Worm (Caenorhabditis elegans) whole organism, L4 larva: Measurements from ENCODE around the gene nhr-211.

Experiments used
- F26F4.8 ChIP-seq: fragments of 200-800 bp; sonication (Bioruptor generic); conservative IDR thresholded peaks from 2 replicates; pipeline ENCODE4 v1.3.6; 2022; ENCODE audit warnings: missing genetic modification characterization, missing compliant biosample characterization
- F49E8.2 ChIP-seq: sonication (generic microtip); optimal IDR thresholded peaks from 2 replicates; lab custom pipeline; 2016; ENCODE audit warnings: missing compliant biosample characterization, mild to moderate bottlenecking, missing genetic modification characterization, borderline replicate concordance
- T26A8.4 ChIP-seq: fragments of 200-800 bp; sonication (Bioruptor generic); IDR thresholded peaks from 2 replicates; pipeline ENCODE4 v1.3.6; 2022; ENCODE audit warnings: missing genetic modification characterization, missing compliant biosample characterization
- Y105C5A.15 ChIP-seq: fragments of 200-800 bp; sonication (Bioruptor generic); IDR thresholded peaks from 2 replicates; pipeline ENCODE4 v1.3.6; 2022; ENCODE audit warnings: missing genetic modification characterization, missing compliant biosample characterization
- ZK546.5 ChIP-seq, 2 experiments: sonication (generic microtip); optimal IDR thresholded peaks; 2 replicates each; lab custom pipeline; 2017; ENCODE audit warnings: missing biosample characterization in 2 of 2, missing genetic modification characterization in 2 of 2
- ama-1 ChIP-seq: fragments of 150-350 bp; optimal IDR thresholded peaks from 2 replicates; lab custom pipeline; 2014; ENCODE audit warnings: inconsistent platforms, mixed read lengths
- attf-4 ChIP-seq: sonication (generic microtip); optimal IDR thresholded peaks from 3 replicates; lab custom pipeline; 2017; ENCODE audit warnings: missing biosample characterization, missing genetic modification characterization
- ceh-20 ChIP-seq: fragments of 200-800 bp; sonication (Bioruptor generic); IDR thresholded peaks from 2 replicates; pipeline ENCODE4 v1.3.6; 2022; ENCODE audit warnings: missing genetic modification reagents, missing genetic modification characterization, missing compliant biosample characterization
- ceh-62 ChIP-seq: sonication (generic microtip); optimal IDR thresholded peaks from 2 replicates; lab custom pipeline; 2017; ENCODE audit warnings: missing biosample characterization, missing genetic modification characterization
- ceh-82 ChIP-seq: sonication (generic microtip); optimal IDR thresholded peaks from 2 replicates; lab custom pipeline; 2017; ENCODE audit warnings: missing biosample characterization, missing genetic modification characterization
- ctbp-1 ChIP-seq: fragments of 200-800 bp; sonication (Bioruptor generic); IDR thresholded peaks from 2 replicates; pipeline ENCODE4 v1.3.6; 2022; ENCODE audit warnings: missing genetic modification reagents, missing genetic modification characterization, missing compliant biosample characterization
- daf-8 ChIP-seq: fragments of 200-800 bp; sonication (Bioruptor generic); IDR thresholded peaks from 2 replicates; pipeline ENCODE4 v1.3.6; 2022; ENCODE audit warnings: missing genetic modification characterization, missing compliant biosample characterization
- dpl-1 ChIP-seq: fragments of 150-350 bp; optimal IDR thresholded peaks from 2 replicates; lab custom pipeline; 2014; ENCODE audit warnings: missing biosample characterization, missing genetic modification reagents, missing genetic modification characterization
- dve-1 ChIP-seq: sonication (generic microtip); optimal IDR thresholded peaks from 2 replicates; lab custom pipeline; 2017; ENCODE audit warnings: antibody characterized with exemption, mild to moderate bottlenecking, missing genetic modification characterization, missing compliant biosample characterization; ENCODE audit not compliant: insufficient read depth
- egl-27 ChIP-seq: sonication (generic microtip); optimal IDR thresholded peaks from 3 replicates; lab custom pipeline; 2017; ENCODE audit warnings: missing biosample characterization, missing genetic modification reagents, missing genetic modification characterization
- fkh-10 ChIP-seq: fragments of 150-350 bp; optimal IDR thresholded peaks from 2 replicates; lab custom pipeline; 2014; ENCODE audit warnings: missing biosample characterization, missing genetic modification reagents, missing genetic modification characterization
- fos-1 ChIP-seq: fragments of 150-350 bp; optimal IDR thresholded peaks from 2 replicates; lab custom pipeline; 2014; ENCODE audit warnings: missing biosample characterization, missing genetic modification characterization
- gei-8 ChIP-seq: fragments of 200-800 bp; sonication (Bioruptor generic); optimal IDR thresholded peaks from 2 replicates; lab custom pipeline; 2018; ENCODE audit warnings: mild to moderate bottlenecking, missing genetic modification characterization, missing compliant biosample characterization
- hif-1 ChIP-seq, 2 experiments: sonication (generic microtip); optimal IDR thresholded peaks; 2 replicates each; lab custom pipeline; 2016 to 2017; ENCODE audit warnings: missing compliant biosample characterization in 2 of 2, missing genetic modification characterization in 2 of 2, missing genetic modification reagents in 2 of 2, missing genotype in 2 of 2, mild to moderate bottlenecking in 1 of 2
- hlh-11 ChIP-seq: fragments of 200-800 bp; sonication (Bioruptor generic); optimal IDR thresholded peaks from 2 replicates; lab custom pipeline; 2018; ENCODE audit warnings: mild to moderate bottlenecking, missing genetic modification characterization, missing compliant biosample characterization
- lim-7 ChIP-seq: fragments of 200-800 bp; sonication (Bioruptor generic); IDR thresholded peaks from 2 replicates; pipeline ENCODE4 v1.3.6; 2022; ENCODE audit warnings: missing genetic modification characterization, missing compliant biosample characterization
- lin-15B ChIP-seq: fragments of 150-350 bp; sonication (generic microtip); optimal IDR thresholded peaks from 3 replicates; lab custom pipeline; 2014; ENCODE audit warnings: missing biosample characterization, missing genetic modification characterization
- lir-3 ChIP-seq: sonication (generic microtip); optimal IDR thresholded peaks from 2 replicates; lab custom pipeline; 2016; ENCODE audit warnings: mild to moderate bottlenecking, missing genetic modification characterization, missing compliant biosample characterization
- lsy-2 ChIP-seq, 2 experiments: fragments of 150-350 bp in 1 of 2; sonication (generic microtip) in 1 of 2; optimal IDR thresholded peaks; 2 replicates each; lab custom pipeline; 2014 to 2017; ENCODE audit warnings: missing biosample characterization in 2 of 2, missing genetic modification characterization in 2 of 2
- madf-5 ChIP-seq, 2 experiments: fragments of 200-800 bp; sonication (Bioruptor generic); IDR thresholded peaks; 2 replicates each; pipeline ENCODE4 v1.3.6; 2022; ENCODE audit warnings: missing compliant biosample characterization in 2 of 2, missing genetic modification characterization in 2 of 2
- madf-9 ChIP-seq: fragments of 200-800 bp; sonication (Bioruptor generic); conservative IDR thresholded peaks from 2 replicates; pipeline ENCODE4 v1.3.6; 2022; ENCODE audit warnings: missing genetic modification reagents, missing genetic modification characterization, missing compliant biosample characterization
- mdl-1 ChIP-seq, 2 experiments: fragments of 150-350 bp in 1 of 2; sonication (generic microtip) in 1 of 2; optimal IDR thresholded peaks; 2 replicates each; lab custom pipeline; 2014 to 2017; ENCODE audit warnings: missing biosample characterization in 2 of 2, missing genetic modification characterization in 2 of 2
- mep-1 ChIP-seq: fragments of 150-350 bp; sonication (generic microtip); optimal IDR thresholded peaks from 3 replicates; lab custom pipeline; 2014; ENCODE audit warnings: missing biosample characterization, missing genetic modification characterization
- nhr-102 ChIP-seq: sonication (generic microtip); optimal IDR thresholded peaks from 2 replicates; lab custom pipeline; 2016; ENCODE audit warnings: mild to moderate bottlenecking, missing genetic modification characterization, moderate library complexity, missing compliant biosample characterization
- nhr-11 ChIP-seq: fragments of 150-350 bp; optimal IDR thresholded peaks from 2 replicates; lab custom pipeline; 2014; ENCODE audit warnings: missing biosample characterization, missing genetic modification characterization
- nhr-111 ChIP-seq: fragments of 200-800 bp; sonication (Bioruptor generic); optimal IDR thresholded peaks from 2 replicates; lab custom pipeline; 2018; ENCODE audit warnings: mild to moderate bottlenecking, missing genetic modification characterization, missing compliant biosample characterization
- nhr-25 ChIP-seq: sonication (generic microtip); optimal IDR thresholded peaks from 2 replicates; lab custom pipeline; 2017; ENCODE audit warnings: missing genetic modification characterization, mild to moderate bottlenecking, missing compliant biosample characterization, antibody characterized with exemption, moderate library complexity, borderline replicate concordance; ENCODE audit not compliant: insufficient read depth
- nhr-41 ChIP-seq: fragments of 200-800 bp; sonication (Bioruptor generic); IDR thresholded peaks from 2 replicates; pipeline ENCODE4 v1.3.6; 2022; ENCODE audit warnings: missing genetic modification reagents, missing genetic modification characterization, missing compliant biosample characterization
- nhr-42 ChIP-seq: fragments of 200-800 bp; sonication (Bioruptor generic); IDR thresholded peaks from 2 replicates; pipeline ENCODE4 v1.3.6; 2022; ENCODE audit warnings: missing genetic modification characterization, missing compliant biosample characterization
- nhr-6 ChIP-seq: fragments of 150-350 bp; optimal IDR thresholded peaks from 2 replicates; lab custom pipeline; 2014; ENCODE audit warnings: missing biosample characterization, missing genetic modification characterization
- nhr-76 ChIP-seq: fragments of 150-350 bp; optimal IDR thresholded peaks from 2 replicates; lab custom pipeline; 2014; ENCODE audit warnings: missing biosample characterization, missing genetic modification characterization
- pha-4 ChIP-seq, 2 experiments: fragments of 150-350 bp in 1 of 2; fragments of 200-800 bp in 1 of 2; sonication (Bioruptor generic) in 1 of 2; IDR thresholded peaks in 1 of 2; optimal IDR thresholded peaks in 1 of 2; 2 replicates each; pipeline versions ENCODE4 v1.3.6 to Lab custom; 2014 to 2022; ENCODE audit warnings: missing genetic modification characterization in 2 of 2, missing genetic modification reagents in 2 of 2, missing biosample characterization in 1 of 2, missing compliant biosample characterization in 1 of 2
- php-3 ChIP-seq: fragments of 200-800 bp; sonication (Bioruptor generic); IDR thresholded peaks from 2 replicates; pipeline ENCODE4 v1.3.6; 2022; ENCODE audit warnings: missing genetic modification reagents, missing genetic modification characterization, missing compliant biosample characterization
- pqm-1 ChIP-seq: sonication (generic microtip); optimal IDR thresholded peaks from 2 replicates; lab custom pipeline; 2017; ENCODE audit warnings: missing biosample characterization, missing genetic modification characterization
- rbr-2 ChIP-seq: sonication (generic microtip); optimal IDR thresholded peaks from 2 replicates; lab custom pipeline; 2016; ENCODE audit warnings: missing genotype, missing genetic modification characterization, missing compliant biosample characterization
- set-16 ChIP-seq: fragments of 200-800 bp; sonication (Bioruptor generic); IDR thresholded peaks from 2 replicates; pipeline ENCODE4 v1.3.6; 2022; ENCODE audit warnings: missing genetic modification reagents, missing genetic modification characterization, missing compliant biosample characterization
- snpc-1.2 ChIP-seq: fragments of 200-800 bp; sonication (Bioruptor generic); IDR thresholded peaks from 2 replicates; pipeline ENCODE4 v1.3.6; 2022; ENCODE audit warnings: missing genetic modification reagents, missing genetic modification characterization, missing compliant biosample characterization
- spr-1 ChIP-seq: sonication (generic microtip); optimal IDR thresholded peaks from 2 replicates; lab custom pipeline; 2016; ENCODE audit warnings: mild to moderate bottlenecking, missing genetic modification characterization, missing compliant biosample characterization
- spr-3 ChIP-seq: fragments of 200-800 bp; sonication (Bioruptor generic); optimal IDR thresholded peaks from 2 replicates; lab custom pipeline; 2018; ENCODE audit warnings: mild to moderate bottlenecking, missing genetic modification characterization, missing compliant biosample characterization
- tag-97 ChIP-seq: fragments of 200-800 bp; sonication (Bioruptor generic); IDR thresholded peaks from 2 replicates; pipeline ENCODE4 v1.3.6; 2022; ENCODE audit warnings: missing genetic modification characterization, missing compliant biosample characterization
- tra-1 ChIP-seq: fragments of 200-800 bp; sonication (Bioruptor generic); IDR thresholded peaks from 2 replicates; pipeline ENCODE4 v1.3.6; 2022; ENCODE audit warnings: missing genetic modification reagents, missing genetic modification characterization, missing compliant biosample characterization
- unc-130 ChIP-seq: sonication (generic microtip); optimal IDR thresholded peaks from 2 replicates; lab custom pipeline; 2016; ENCODE audit warnings: missing genetic modification reagents, missing genetic modification characterization, missing compliant biosample characterization
- unc-39 ChIP-seq: sonication (generic microtip); optimal IDR thresholded peaks from 2 replicates; lab custom pipeline; 2017; ENCODE audit warnings: missing biosample characterization, missing genetic modification characterization
- zfp-2 ChIP-seq: sonication (generic microtip); optimal IDR thresholded peaks from 2 replicates; lab custom pipeline; 2016; ENCODE audit warnings: mild to moderate bottlenecking, missing genetic modification characterization, missing compliant biosample characterization
- zfp-3 ChIP-seq: fragments of 200-800 bp; sonication (Bioruptor generic); conservative IDR thresholded peaks from 2 replicates; pipeline ENCODE4 v1.3.6; 2022; ENCODE audit warnings: missing genetic modification reagents, missing genetic modification characterization, missing compliant biosample characterization
- zip-11 ChIP-seq: fragments of 200-800 bp; sonication (Bioruptor generic); IDR thresholded peaks from 2 replicates; pipeline ENCODE4 v1.3.6; 2022; ENCODE audit warnings: missing genetic modification characterization, missing compliant biosample characterization
- ztf-7 ChIP-seq: fragments of 150-350 bp; optimal IDR thresholded peaks from 2 replicates; lab custom pipeline; 2014; ENCODE audit warnings: missing biosample characterization, missing genetic modification characterization

nhr-211 gene

ce11 chrV:534176-534575 is 47.4 kb downstream of the nhr-211 start, which contains the start of gene nhr-132 (continued):
- no peak for TF ChIP-seq set-16
- TF ChIP-seq madf-9 (GFP tag; lab: Robert Waterston, UW): no peak
- TF ChIP-seq spr-1: no peak
- peak; percentile 70 for TF ChIP-seq php-3 (GFP tag; lab: Robert Waterston, UW)
- TF ChIP-seq ceh-82 (tag; lab: Kevin White, UChicago): no peak
- TF ChIP-seq nhr-11: no peak
- TF ChIP-seq mep-1: peak; percentile 23
- no peak for TF ChIP-seq hif-1 (tag; optimal IDR thresholded peaks at IDR 0.05; lab: Kevin White, UChicago)
- no peak for TF ChIP-seq ceh-20 (GFP tag; lab: Robert Waterston, UW)
- TF ChIP-seq zfp-2 (tag; lab: Kevin White, UChicago): no peak
- no peak for TF ChIP-seq ceh-62 (tag; lab: Kevin White, UChicago)
- no peak for TF ChIP-seq spr-3 (GFP tag; lab: Kevin White, UChicago)
- no peak for TF ChIP-seq daf-8 (GFP tag; lab: Robert Waterston, UW)
- no peak for TF ChIP-seq nhr-111 (GFP tag; lab: Kevin White, UChicago)
- peak in 1 of 2 experiments; percentile 55 for TF ChIP-seq lsy-2 (tag; optimal IDR thresholded peaks at IDR 0.05; lab: Kevin White, UChicago)
- no peak for TF ChIP-seq gei-8 (GFP tag; lab: Kevin White, UChicago)
- no peak for TF ChIP-seq nhr-76 (tag; lab: Kevin White, UChicago)
- TF ChIP-seq ztf-7 (tag; lab: Kevin White, UChicago): peak; percentile 43
- TF ChIP-seq nhr-6 (tag; lab: Kevin White, UChicago): no peak
- no peak for TF ChIP-seq pha-4 (GFP tag; IDR thresholded peaks at IDR 0.05; lab: Robert Waterston, UW)
- no peak for TF ChIP-seq pha-4 (tag; optimal IDR thresholded peaks at IDR 0.05; lab: Kevin White, UChicago)
- TF ChIP-seq unc-130 (GFP tag; lab: Kevin White, UChicago): no peak
- no peak for TF ChIP-seq lir-3
- no peak for TF ChIP-seq nhr-42 (GFP tag; lab: Robert Waterston, UW)
- TF ChIP-seq T26A8.4: no peak
- no peak for TF ChIP-seq ctbp-1
- no peak for TF ChIP-seq pqm-1
- no peak for TF ChIP-seq rbr-2 (tag; lab: Kevin White, UChicago)
- no peak for TF ChIP-seq Y105C5A.15 (GFP tag; lab: Robert Waterston, UW)
- TF ChIP-seq zfp-3: no peak
- peak; percentile 74 for TF ChIP-seq dve-1 (tag; lab: Kevin White, UChicago)
- no peak for TF ChIP-seq F49E8.2 (tag; lab: Kevin White, UChicago)
- TF ChIP-seq lin-15B (tag; lab: Kevin White, UChicago): no peak
- TF ChIP-seq snpc-1.2 (GFP tag; lab: Robert Waterston, UW): no peak
- TF ChIP-seq dpl-1 (GFP tag; lab: Kevin White, UChicago): no peak
- no peak for TF ChIP-seq fos-1 (tag; lab: Kevin White, UChicago)
- TF ChIP-seq nhr-102 (tag; lab: Kevin White, UChicago): peak; percentile 64
- TF ChIP-seq attf-4 (tag; lab: Kevin White, UChicago): no peak
- TF ChIP-seq F26F4.8 (GFP tag; lab: Robert Waterston, UW): no peak
- TF ChIP-seq fkh-10 (GFP tag; lab: Kevin White, UChicago): no peak
- no peak for TF ChIP-seq tag-97 (GFP tag; lab: Robert Waterston, UW)
- no peak for TF ChIP-seq egl-27
- TF ChIP-seq zip-11 (GFP tag; lab: Robert Waterston, UW): no peak
- no peak for TF ChIP-seq nhr-25
- no peak for TF ChIP-seq ZK546.5 (tag; optimal IDR thresholded peaks at IDR 0.05; lab: Kevin White, UChicago)
- TF ChIP-seq madf-5 (GFP tag; IDR thresholded peaks at IDR 0.05; lab: Robert Waterston, UW): no peak
- no peak for TF ChIP-seq unc-39 (tag; lab: Kevin White, UChicago)
- TF ChIP-seq tra-1: no peak
- TF ChIP-seq mdl-1 (tag; optimal IDR thresholded peaks at IDR 0.05; lab: Kevin White, UChicago): peak in 1 of 2 experiments; percentile 25
- no peak for TF ChIP-seq ama-1 (lab: Kevin White, UChicago)
- peak; percentile 67 for TF ChIP-seq hlh-11
- TF ChIP-seq nhr-41 (GFP tag; lab: Robert Waterston, UW): no peak
- no peak for TF ChIP-seq lim-7
